Worm (Caenorhabditis elegans) whole organism, L3 larva: ENCODE results near the gene T07A9.14.

Source experiments
- aly-2 ChIP-seq: fragments of 150-350 bp; optimal IDR thresholded peaks from 2 replicates; lab custom pipeline; 2014; ENCODE audit warnings: missing biosample characterization, missing genetic modification characterization
- ama-1 ChIP-seq: fragments of 150-350 bp; optimal IDR thresholded peaks from 2 replicates; lab custom pipeline; 2018
- ceh-16 ChIP-seq: sonication (generic microtip); optimal IDR thresholded peaks from 2 replicates; lab custom pipeline; 2017; ENCODE audit warnings: missing biosample characterization, missing genetic modification characterization
- ceh-28 ChIP-seq: fragments of 150-350 bp; optimal IDR thresholded peaks from 2 replicates; lab custom pipeline; 2014; ENCODE audit warnings: missing biosample characterization, missing genetic modification reagents, missing genetic modification characterization
- ceh-82 ChIP-seq: fragments of 150-350 bp; optimal IDR thresholded peaks from 2 replicates; lab custom pipeline; 2014; ENCODE audit warnings: missing biosample characterization, missing genetic modification characterization
- egl-27 ChIP-seq: sonication (generic microtip); optimal IDR thresholded peaks from 4 replicates; lab custom pipeline; 2017; ENCODE audit warnings: missing biosample characterization, missing genetic modification reagents, missing genetic modification characterization
- elt-1 ChIP-seq: fragments of 150-350 bp; optimal IDR thresholded peaks from 2 replicates; lab custom pipeline; 2014; ENCODE audit warnings: missing biosample characterization, missing genetic modification characterization
- elt-2 ChIP-seq: sonication (generic microtip); optimal IDR thresholded peaks from 2 replicates; lab custom pipeline; 2016; ENCODE audit warnings: missing genetic modification reagents, mild to moderate bottlenecking, missing genetic modification characterization, missing compliant biosample characterization
- fkh-10 ChIP-seq: sonication (generic microtip); optimal IDR thresholded peaks from 2 replicates; lab custom pipeline; 2017; ENCODE audit warnings: missing biosample characterization, missing genetic modification reagents, missing genetic modification characterization
- fkh-2 ChIP-seq: fragments of 150-350 bp; optimal IDR thresholded peaks from 2 replicates; lab custom pipeline; 2014; ENCODE audit warnings: missing biosample characterization, missing genetic modification reagents, missing genetic modification characterization
- hmg-11 ChIP-seq: sonication (generic microtip); optimal IDR thresholded peaks from 2 replicates; lab custom pipeline; 2016; ENCODE audit warnings: missing genetic modification characterization, missing compliant biosample characterization
- lin-39 ChIP-seq: fragments of 150-350 bp; optimal IDR thresholded peaks from 2 replicates; lab custom pipeline; 2018; ENCODE audit warnings: missing biosample characterization, missing genetic modification reagents, missing genetic modification characterization
- mdl-1 ChIP-seq: fragments of 150-350 bp; optimal IDR thresholded peaks from 2 replicates; lab custom pipeline; 2014; ENCODE audit warnings: missing biosample characterization, missing genetic modification characterization
- nfya-1 ChIP-seq: sonication (generic microtip); optimal IDR thresholded peaks from 2 replicates; lab custom pipeline; 2017; ENCODE audit warnings: missing genetic modification characterization, mild to moderate bottlenecking, missing compliant biosample characterization, antibody characterized with exemption, moderate library complexity; ENCODE audit not compliant: insufficient read depth
- nhr-11 ChIP-seq: fragments of 150-350 bp; optimal IDR thresholded peaks from 2 replicates; lab custom pipeline; 2014; ENCODE audit warnings: missing biosample characterization, missing genetic modification characterization
- nhr-23 ChIP-seq: fragments of 150-350 bp; optimal IDR thresholded peaks from 2 replicates; lab custom pipeline; 2014; ENCODE audit warnings: missing biosample characterization, missing genetic modification reagents, missing genetic modification characterization
- nhr-237 ChIP-seq: fragments of 150-350 bp; optimal IDR thresholded peaks from 2 replicates; lab custom pipeline; 2014; ENCODE audit warnings: missing biosample characterization, missing genetic modification characterization
- nhr-28 ChIP-seq: fragments of 150-350 bp; optimal IDR thresholded peaks from 2 replicates; lab custom pipeline; 2014; ENCODE audit warnings: missing biosample characterization, missing genetic modification characterization
- nhr-67 ChIP-seq: fragments of 150-350 bp; optimal IDR thresholded peaks from 2 replicates; lab custom pipeline; 2014; ENCODE audit warnings: missing biosample characterization, missing genetic modification characterization
- nhr-76 ChIP-seq: fragments of 150-350 bp; sonication (generic microtip); optimal IDR thresholded peaks from 5 replicates; lab custom pipeline; 2014; ENCODE audit warnings: missing biosample characterization, missing genetic modification characterization
- pha-4 ChIP-seq: fragments of 150-350 bp; optimal IDR thresholded peaks from 2 replicates; lab custom pipeline; 2014; ENCODE audit warnings: missing biosample characterization, missing genetic modification reagents, missing genetic modification characterization
- pqm-1 ChIP-seq: fragments of 150-350 bp; optimal IDR thresholded peaks from 2 replicates; lab custom pipeline; 2017; ENCODE audit warnings: missing biosample characterization, missing genetic modification characterization, inconsistent platforms
- skn-1 ChIP-seq: fragments of 150-350 bp; optimal IDR thresholded peaks from 2 replicates; lab custom pipeline; 2014; ENCODE audit warnings: missing biosample characterization, missing genetic modification characterization
- snpc-4 ChIP-seq: fragments of 150-350 bp; optimal IDR thresholded peaks from 2 replicates; lab custom pipeline; 2014; ENCODE audit warnings: missing biosample characterization, missing genetic modification characterization
- unc-62 ChIP-seq: fragments of 150-350 bp; sonication (generic microtip); optimal IDR thresholded peaks from 4 replicates; lab custom pipeline; 2014; ENCODE audit warnings: missing biosample characterization, missing genetic modification reagents, missing genetic modification characterization
- ztf-11 ChIP-seq: fragments of 150-350 bp; optimal IDR thresholded peaks from 2 replicates; lab custom pipeline; 2014; ENCODE audit warnings: missing biosample characterization, missing genetic modification characterization

The T07A9.14 gene

ce11 chrIV:425995-426394, 39.5 kb downstream of the T07A9.14 start, which contains the start of gene garr-1:
Gene garr-1, plus strand, starts transcription at chrIV:426168.
- TF ChIP-seq nhr-11 (no peak), unc-62 (GFP tag; lab: Kevin White, UChicago) (no peak), hmg-11 (tag; lab: Kevin White, UChicago) (no peak), ceh-28 (tag; lab: Kevin White, UChicago) (no peak), snpc-4 (tag; lab: Kevin White, UChicago) (no peak), pqm-1 (no peak), lin-39 (no peak)

DNA sequence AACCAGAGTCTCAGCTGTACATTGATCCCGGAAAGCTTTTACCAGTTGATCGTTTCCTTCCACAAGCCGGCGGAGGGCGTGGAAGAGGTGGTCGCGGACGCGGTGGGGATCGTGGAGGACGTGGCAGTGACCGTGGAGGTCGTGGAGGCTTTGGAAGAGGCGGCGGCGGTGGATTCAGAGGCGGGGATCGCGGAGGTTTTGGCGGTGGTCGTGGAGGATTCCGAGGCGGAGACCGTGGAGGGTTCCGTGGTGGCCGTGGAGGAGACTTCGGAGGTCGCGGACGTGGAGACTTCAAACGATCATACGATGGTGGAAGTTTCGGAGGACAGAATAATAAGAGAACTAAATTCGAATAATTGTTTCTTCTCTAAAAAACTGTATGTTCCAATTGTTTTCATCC, 40.1 kb downstream of the T07A9.14 start:
- TF ChIP-seq nhr-28 (tag; lab: Kevin White, UChicago), result no peak
- no peak for TF ChIP-seq nfya-1
- TF ChIP-seq nhr-237, result no peak
- TF ChIP-seq lin-39, result no peak
- no peak for TF ChIP-seq skn-1 (tag; lab: Kevin White, UChicago)
- no peak for TF ChIP-seq nhr-23

DNA sequence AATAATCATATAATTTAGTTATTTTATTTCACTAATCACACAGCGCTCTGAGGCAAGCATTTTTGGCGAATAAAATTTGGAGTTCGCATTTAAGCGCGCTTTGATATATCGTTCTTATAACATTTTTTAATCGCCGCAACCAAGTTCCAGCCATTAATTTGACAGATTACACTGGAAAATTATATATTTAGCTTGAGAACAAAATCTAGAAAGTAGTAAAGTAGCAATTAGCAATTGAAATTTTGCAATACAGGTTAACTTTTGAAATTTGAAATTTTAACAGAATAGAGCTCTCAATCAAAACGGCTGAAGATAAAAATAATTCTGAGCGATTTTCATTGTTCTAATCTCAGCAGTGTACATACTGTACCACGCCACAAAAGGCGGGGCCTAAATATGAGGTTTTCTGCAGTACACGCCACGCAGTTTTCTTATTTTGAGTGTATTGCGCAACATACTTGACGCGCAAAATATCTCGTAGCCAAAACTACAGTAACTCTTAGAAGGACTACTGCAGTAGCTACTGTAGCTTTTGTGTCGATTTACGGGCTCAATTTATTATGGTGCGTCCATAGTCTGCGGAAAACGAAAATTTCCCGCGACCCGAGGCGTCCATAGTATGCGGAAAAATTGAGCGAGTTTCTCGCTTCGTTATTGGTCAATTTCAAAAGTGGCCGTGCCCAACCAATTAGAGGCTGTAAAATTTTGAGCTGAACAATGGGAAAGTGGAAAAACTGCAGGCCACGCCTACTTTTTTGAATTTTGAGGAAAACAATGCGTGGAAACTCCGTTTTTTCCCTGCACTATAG, 40.8 kb downstream of the T07A9.14 start:
- TF ChIP-seq ama-1 (lab: Kevin White, UChicago) (no peak), nfya-1 (peak; percentile 28)

- TF ChIP-seq pqm-1 (peak; percentile 48), fkh-2 (tag; lab: Kevin White, UChicago) (no peak), nhr-23 (no peak), nhr-67 (tag; lab: Kevin White, UChicago) (no peak), fkh-10 (GFP tag; lab: Kevin White, UChicago) (no peak), elt-1 (no peak), snpc-4 (tag; lab: Kevin White, UChicago) (no peak), nhr-28 (tag; lab: Kevin White, UChicago) (no peak), egl-27 (tag; lab: Kevin White, UChicago) (no peak), elt-2 (peak; percentile 74), skn-1 (tag; lab: Kevin White, UChicago) (no peak), hmg-11 (tag; lab: Kevin White, UChicago) (no peak), mdl-1 (tag; lab: Kevin White, UChicago) (no peak), aly-2 (tag; lab: Kevin White, UChicago) (no peak), ceh-82 (no peak), ceh-16 (tag; lab: Kevin White, UChicago) (no peak), pha-4 (peak; percentile 26), nhr-76 (tag; lab: Kevin White, UChicago) (no peak), lin-39 (no peak), ztf-11 (tag; lab: Kevin White, UChicago) (no peak)
Measured at ce11 chrIV:428869-429268, 42.4 kb downstream of the T07A9.14 start, which contains the start of gene Y66H1A.5. Gene Y66H1A.5, minus strand, starts transcription at chrIV:429133.
